Fruit fly (Drosophila melanogaster): ENCODE data around the gene CG31142.

The CG31142 gene

DNA sequence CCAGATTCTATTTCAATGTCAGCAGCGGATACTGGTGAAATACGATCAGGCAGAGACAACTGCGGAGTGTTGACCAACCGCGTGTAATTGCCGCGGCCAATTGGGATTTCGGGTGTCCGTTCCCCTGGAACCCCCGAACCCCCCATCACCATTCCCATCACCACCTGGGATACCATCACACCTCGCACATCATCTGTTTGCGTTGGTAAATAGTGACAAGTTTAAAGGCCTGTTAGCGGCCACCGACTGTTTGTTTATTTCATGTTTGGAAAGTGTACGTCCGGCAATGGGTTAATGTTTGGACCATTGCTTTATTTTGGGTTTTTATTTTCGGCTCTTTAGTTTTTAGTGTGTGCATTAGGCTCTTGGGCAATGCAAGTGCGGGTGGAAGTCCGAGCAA is 18.0 kb downstream of the CG31142 start (continued):
- TF ChIP-seq bowl (GFP tag; IDR thresholded peaks at IDR 0.05) (no peak), CG6854 (GFP tag; optimal IDR thresholded peaks at IDR 0.05) (peak; percentile 27), vvl (GFP tag; IDR thresholded peaks at IDR 0.05) (0 out of 2 replicates have a peak, but pooled peaks have one; percentile 15), CG8944 (GFP tag; optimal IDR thresholded peaks at IDR 0.05) (no peak), CG10147 (GFP tag; optimal IDR thresholded peaks at IDR 0.05) (no peak), CG6254 (GFP tag; optimal IDR thresholded peaks at IDR 0.05) (peak; percentile 17), CG6791 (GFP tag; IDR thresholded peaks at IDR 0.05; ENCODE audit: partially characterized antibody) (no peak), CG2129 (GFP tag; IDR thresholded peaks at IDR 0.05; ENCODE audit: partially characterized antibody) (no peak), tup (GFP tag; optimal IDR thresholded peaks at IDR 0.05) (no peak), br (optimal IDR thresholded peaks at IDR 0.05) (no peak), CG2120 (GFP tag; optimal IDR thresholded peaks at IDR 0.05) (no peak), CG9797 (GFP tag; optimal IDR thresholded peaks at IDR 0.05) (no peak), CG7839 (tag; optimal IDR thresholded peaks at IDR 0.05) (no peak), CG2116 (GFP tag; optimal IDR thresholded peaks at IDR 0.05) (no peak), cas (GFP tag; IDR thresholded peaks at IDR 0.05) (no peak), H15 (GFP tag; IDR thresholded peaks at IDR 0.05) (no peak)

DNA sequence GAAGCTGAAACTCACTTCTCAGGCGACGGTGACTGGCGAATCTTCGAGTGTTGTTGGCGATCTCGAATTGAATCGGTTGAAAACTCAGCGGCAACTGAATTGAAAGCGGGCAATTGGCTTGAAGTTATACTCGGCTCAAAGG is 19.2 kb downstream of the CG31142 start, which contains the start of gene CG12268:
Gene CG12268, minus strand, starts transcription at position 101 of the 142 bp plus-strand sequence.
- no peak for TF ChIP-seq CG10321 (GFP tag; IDR thresholded peaks at IDR 0.05)
- no peak for TF ChIP-seq Kr (GFP tag; optimal IDR thresholded peaks at IDR 0.05)
- TF ChIP-seq CG16863 (GFP tag; optimal IDR thresholded peaks at IDR 0.05), result no peak
- no peak for TF ChIP-seq Hey (tag; optimal IDR thresholded peaks at IDR 0.05)
- TF ChIP-seq CG1832 (GFP tag; optimal IDR thresholded peaks at IDR 0.05), result no peak
- no peak for TF ChIP-seq Dll (GFP tag; IDR thresholded peaks at IDR 0.05; ENCODE audit: partially characterized antibody)
- TF ChIP-seq zfh2 (GFP tag; optimal IDR thresholded peaks at IDR 0.05), result no peak
- TF ChIP-seq ftz-f1 (GFP tag; optimal IDR thresholded peaks at IDR 0.05), result no peak
- no peak for TF ChIP-seq yki (optimal IDR thresholded peaks at IDR 0.05)
- no peak for TF ChIP-seq NC2β (GFP tag; optimal IDR thresholded peaks at IDR 0.05)
- TF ChIP-seq Abd-B (GFP tag; optimal IDR thresholded peaks at IDR 0.05), result no peak
- no peak for TF ChIP-seq sna (GFP tag; IDR thresholded peaks at IDR 0.05; ENCODE audit: partially characterized antibody)
- no peak for TF ChIP-seq ci (GFP tag; IDR thresholded peaks at IDR 0.05)
- TF ChIP-seq fd64A (GFP tag; optimal IDR thresholded peaks at IDR 0.05), result no peak
- TF ChIP-seq CG17186 (GFP tag; optimal IDR thresholded peaks at IDR 0.05), result no peak
- TF ChIP-seq fd3F (GFP tag; optimal IDR thresholded peaks at IDR 0.05), result no peak

- TF ChIP-seq CG10366 (GFP tag; IDR thresholded peaks at IDR 0.05) (no peak), slp2 (GFP tag; optimal IDR thresholded peaks at IDR 0.05) (no peak), crc (GFP tag; optimal IDR thresholded peaks at IDR 0.05) (no peak), gcm2 (GFP tag; optimal IDR thresholded peaks at IDR 0.05) (no peak), ssp (GFP tag; IDR thresholded peaks at IDR 0.05) (no peak), MESR4 (GFP tag; optimal IDR thresholded peaks at IDR 0.05) (no peak), Rx (GFP tag; IDR thresholded peaks at IDR 0.05) (no peak), HLH3B (GFP tag; IDR thresholded peaks at IDR 0.05) (no peak), nom (GFP tag; optimal IDR thresholded peaks at IDR 0.05) (peak; percentile 86), CG13624 (GFP tag; optimal IDR thresholded peaks at IDR 0.05) (no peak), CG12155 (GFP tag; optimal IDR thresholded peaks at IDR 0.05) (no peak), ATbp (GFP tag; optimal IDR thresholded peaks at IDR 0.05) (no peak), bsh (GFP tag; optimal IDR thresholded peaks at IDR 0.05) (peak in 1 of 2 experiments; percentile 82), CG18476 (GFP tag; optimal IDR thresholded peaks at IDR 0.05) (no peak), Drgx (GFP tag; IDR thresholded peaks at IDR 0.05) (peak; percentile 56; the same call in 1 of the 2 replicates), gt (GFP tag; IDR thresholded peaks at IDR 0.05) (no peak), ab (GFP tag; optimal IDR thresholded peaks at IDR 0.05) (no peak), CG4617 (GFP tag; optimal IDR thresholded peaks at IDR 0.05; ENCODE audit: borderline replicate concordance) (no peak)
These were observed 19.7 kb downstream of the CG31142 start for dm6 chr3R:23948466-23949413.

All from whole organism, embryonic.